Fruit fly (Drosophila melanogaster) whole organism, embryonic: ENCODE results near the gene CG15773.

Source experiments
- ATbp ChIP-seq: fragments of 200-800 bp; sonication (Bioruptor generic); optimal IDR thresholded peaks from 2 replicates; lab custom pipeline; 2017; ENCODE audit warnings: missing biosample characterization, mild to moderate bottlenecking, missing genetic modification characterization, missing genetic modification reagents
- Asciz ChIP-seq: fragments of 200-800 bp; sonication (Bioruptor generic); optimal IDR thresholded peaks from 2 replicates; lab custom pipeline; 2017; ENCODE audit warnings: missing biosample characterization, mild to moderate bottlenecking, missing genetic modification characterization, missing genetic modification reagents
- Bdp1 ChIP-seq: fragments of 200-800 bp; sonication (Bioruptor generic); optimal IDR thresholded peaks from 3 replicates; lab custom pipeline; 2016; ENCODE audit warnings: missing biosample characterization, missing genetic modification characterization
- Bteb2 ChIP-seq: fragments of 200-800 bp; sonication (Bioruptor generic); optimal IDR thresholded peaks from 2 replicates; lab custom pipeline; 2016; ENCODE audit warnings: missing biosample characterization, missing genetic modification characterization
- CG10654 ChIP-seq: fragments of 200-800 bp; sonication (Bioruptor generic); optimal IDR thresholded peaks from 2 replicates; lab custom pipeline; 2016; ENCODE audit warnings: missing biosample characterization, missing genetic modification characterization
- CG10959 ChIP-seq: fragments of 200-800 bp; sonication (Bioruptor generic); IDR thresholded peaks from 2 replicates; pipeline ENCODE4 v1.3.6; 2022; ENCODE audit warnings: missing biosample characterization, missing genetic modification characterization
- CG11504 ChIP-seq: fragments of 200-800 bp; sonication (Bioruptor generic); optimal IDR thresholded peaks from 3 replicates; lab custom pipeline; 2019; ENCODE audit warnings: missing biosample characterization, mild to moderate bottlenecking, missing genetic modification characterization, moderate library complexity
- CG1647 ChIP-seq: fragments of 200-800 bp; sonication (Bioruptor generic); optimal IDR thresholded peaks from 3 replicates; lab custom pipeline; 2016; ENCODE audit warnings: missing biosample characterization, missing genetic modification characterization
- CG16815 ChIP-seq: fragments of 200-800 bp; sonication (Bioruptor generic); optimal IDR thresholded peaks from 3 replicates; lab custom pipeline; 2017; ENCODE audit warnings: missing biosample characterization, mild to moderate bottlenecking, missing genetic modification characterization
- CG17568 ChIP-seq: fragments of 200-800 bp; sonication (Bioruptor generic); optimal IDR thresholded peaks from 2 replicates; lab custom pipeline; 2018; ENCODE audit warnings: missing biosample characterization, mild to moderate bottlenecking, missing genetic modification characterization, moderate library complexity
- CG17829 ChIP-seq: fragments of 200-800 bp; optimal IDR thresholded peaks from 2 replicates; lab custom pipeline; 2019; ENCODE audit warnings: missing biosample characterization, mild to moderate bottlenecking, missing genetic modification characterization, moderate library complexity
- CG18599 ChIP-seq: fragments of 200-800 bp; sonication (Bioruptor generic); optimal IDR thresholded peaks from 3 replicates; lab custom pipeline; 2017; ENCODE audit warnings: missing biosample characterization, missing genetic modification characterization, mild to moderate bottlenecking, moderate library complexity, missing genetic modification reagents
- CG30020 ChIP-seq: fragments of 200-800 bp; optimal IDR thresholded peaks from 2 replicates; lab custom pipeline; 2019; ENCODE audit warnings: missing biosample characterization, mild to moderate bottlenecking, missing genetic modification characterization, moderate library complexity
- CG33213 ChIP-seq: fragments of 200-800 bp; sonication (Bioruptor generic); optimal IDR thresholded peaks from 3 replicates; lab custom pipeline; 2016; ENCODE audit warnings: missing biosample characterization, missing genetic modification characterization
- CG34224 ChIP-seq: fragments of 200-800 bp; sonication (Bioruptor generic); IDR thresholded peaks from 3 replicates; pipeline ENCODE4 v1.3.6; 2022; ENCODE audit warnings: missing biosample characterization, missing genetic modification characterization; ENCODE audit not compliant: partially characterized antibody
- CG3838 ChIP-seq: fragments of 200-800 bp; sonication (Bioruptor generic); optimal IDR thresholded peaks from 3 replicates; lab custom pipeline; 2016; ENCODE audit warnings: missing biosample characterization, missing genetic modification characterization
- CG5245 ChIP-seq: fragments of 200-800 bp; sonication (Bioruptor generic); optimal IDR thresholded peaks from 3 replicates; lab custom pipeline; 2016; ENCODE audit warnings: missing biosample characterization, missing genetic modification characterization
- CG9609 ChIP-seq: fragments of 200-800 bp; sonication (Bioruptor generic); optimal IDR thresholded peaks from 3 replicates; lab custom pipeline; 2016; ENCODE audit warnings: missing biosample characterization, missing genetic modification characterization
- CG9932 ChIP-seq: fragments of 200-800 bp; sonication (Bioruptor generic); IDR thresholded peaks from 2 replicates; pipeline ENCODE4 v1.3.6; 2022; ENCODE audit warnings: missing biosample characterization, missing genetic modification characterization
- CHES-1-like ChIP-seq: fragments of 200-800 bp; sonication (Bioruptor generic); optimal IDR thresholded peaks from 2 replicates; lab custom pipeline; 2016; ENCODE audit warnings: missing biosample characterization, missing genetic modification characterization
- CrebB ChIP-seq: fragments of 200-800 bp; sonication (Bioruptor generic); optimal IDR thresholded peaks from 3 replicates; lab custom pipeline; 2018; ENCODE audit warnings: missing biosample characterization, mild to moderate bottlenecking, missing genetic modification characterization
- Dll ChIP-seq: fragments of 200-800 bp; sonication (Bioruptor generic); IDR thresholded peaks from 4 replicates; pipeline ENCODE4 v1.3.6; 2022; ENCODE audit warnings: missing biosample characterization, missing genetic modification characterization; ENCODE audit not compliant: partially characterized antibody
- H2.0 ChIP-seq: fragments of 200-800 bp; sonication (Bioruptor generic); IDR thresholded peaks from 2 replicates; pipeline ENCODE4 v1.3.6; 2022; ENCODE audit warnings: missing biosample characterization, missing genetic modification characterization
- HLH3B ChIP-seq: fragments of 200-800 bp; sonication (Bioruptor generic); IDR thresholded peaks from 2 replicates; pipeline ENCODE4 v1.3.6; 2022; ENCODE audit warnings: missing biosample characterization, missing genetic modification characterization
- Hmr ChIP-seq: fragments of 200-800 bp; sonication (Bioruptor generic); optimal IDR thresholded peaks from 3 replicates; lab custom pipeline; 2017; ENCODE audit warnings: mild to moderate bottlenecking, missing biosample characterization, missing genetic modification reagents, missing genetic modification characterization
- Nf-YC ChIP-seq: fragments of 200-800 bp; optimal IDR thresholded peaks from 3 replicates; lab custom pipeline; 2019; ENCODE audit warnings: missing biosample characterization, mild to moderate bottlenecking, missing genetic modification characterization, moderate library complexity
- Oli ChIP-seq: fragments of 200-800 bp; sonication (Bioruptor generic); optimal IDR thresholded peaks from 2 replicates; lab custom pipeline; 2018; ENCODE audit warnings: missing biosample characterization, mild to moderate bottlenecking, missing genetic modification characterization, moderate library complexity
- Ravus ChIP-seq: fragments of 200-800 bp; sonication (Bioruptor generic); IDR thresholded peaks from 2 replicates; pipeline ENCODE4 v1.3.6; 2022; ENCODE audit warnings: missing biosample characterization, missing genetic modification characterization
- Ssrp ChIP-seq: fragments of 200-800 bp; sonication (Bioruptor generic); optimal IDR thresholded peaks from 2 replicates; lab custom pipeline; 2018; ENCODE audit warnings: missing biosample characterization, mild to moderate bottlenecking, missing genetic modification characterization, moderate library complexity
- aop ChIP-seq: fragments of 200-800 bp; sonication (Bioruptor generic); IDR thresholded peaks from 2 replicates; pipeline ENCODE4 v1.3.6; 2022; ENCODE audit warnings: missing biosample characterization, missing genetic modification characterization
- cad ChIP-seq: fragments of >200 bp; optimal IDR thresholded peaks from 2 replicates; lab custom pipeline; 2017; ENCODE audit warnings: missing biosample characterization, missing genetic modification characterization
- crc ChIP-seq: fragments of 200-800 bp; sonication (Bioruptor generic); optimal IDR thresholded peaks from 2 replicates; lab custom pipeline; 2016; ENCODE audit warnings: missing biosample characterization, missing genetic modification characterization
- gfzf ChIP-seq: fragments of 200-800 bp; sonication (Bioruptor generic); optimal IDR thresholded peaks from 2 replicates; lab custom pipeline; 2016; ENCODE audit warnings: missing biosample characterization, mild to moderate bottlenecking, missing genetic modification characterization, moderate library complexity
- gsb-n ChIP-seq: fragments of 200-800 bp; sonication (Bioruptor generic); optimal IDR thresholded peaks from 3 replicates; lab custom pipeline; 2018; ENCODE audit warnings: missing biosample characterization, mild to moderate bottlenecking, missing genetic modification characterization
- jing ChIP-seq: fragments of 200-800 bp; sonication (Bioruptor generic); optimal IDR thresholded peaks from 2 replicates; lab custom pipeline; 2018; ENCODE audit warnings: missing biosample characterization, mild to moderate bottlenecking, missing genetic modification characterization
- lola ChIP-seq, 3 experiments: fragments of >200 bp in 2 of 3; fragments of 200-800 bp in 1 of 3; sonication (Bioruptor generic) in 1 of 3; optimal IDR thresholded peaks; 2 replicates each; lab custom pipeline; 2017 to 2019; ENCODE audit warnings: missing biosample characterization in 3 of 3, missing genetic modification characterization in 3 of 3, mild to moderate bottlenecking in 1 of 3, moderate library complexity in 1 of 3
- lov ChIP-seq, 2 experiments: fragments of 200-800 bp in 1 of 2; fragments of >200 bp in 1 of 2; sonication (Bioruptor generic) in 1 of 2; IDR thresholded peaks in 1 of 2; optimal IDR thresholded peaks in 1 of 2; 2 replicates in 1 of 2; 3 replicates in 1 of 2; pipeline versions ENCODE4 v1.3.6 to Lab custom; 2017 to 2022; ENCODE audit warnings: missing biosample characterization in 1 of 2, missing genetic modification characterization in 1 of 2
- nom ChIP-seq: fragments of 200-800 bp; sonication (Bioruptor generic); optimal IDR thresholded peaks from 2 replicates; lab custom pipeline; 2017; ENCODE audit warnings: missing biosample characterization, missing genetic modification characterization, mild to moderate bottlenecking, moderate library complexity, missing genetic modification reagents
- otp ChIP-seq: fragments of 200-800 bp; sonication (Bioruptor generic); IDR thresholded peaks from 3 replicates; pipeline ENCODE4, ENCODE4 v1.3.6; 2022; ENCODE audit warnings: missing biosample characterization, missing genetic modification characterization
- peb ChIP-seq: fragments of 200-800 bp; sonication (Bioruptor generic); IDR thresholded peaks from 2 replicates; pipeline ENCODE4 v1.3.6; 2022; ENCODE audit warnings: missing biosample characterization, missing genetic modification characterization
- prd ChIP-seq, 3 experiments: fragments of >200 bp in 2 of 3; fragments of 200-800 bp in 1 of 3; sonication (Bioruptor generic) in 1 of 3; optimal IDR thresholded peaks in 2 of 3; IDR thresholded peaks in 1 of 3; 2 replicates in 2 of 3; 3 replicates in 1 of 3; pipeline versions ENCODE4 v1.3.6 to Lab custom; 2017 to 2022; ENCODE audit warnings: missing biosample characterization in 1 of 3, missing genetic modification characterization in 1 of 3
- sisA ChIP-seq: fragments of 200-800 bp; sonication (Bioruptor generic); IDR thresholded peaks from 2 replicates; pipeline ENCODE4 v1.3.6; 2022; ENCODE audit warnings: missing biosample characterization, missing genetic modification characterization
- tgo ChIP-seq: fragments of 200-800 bp; sonication (Bioruptor generic); IDR thresholded peaks from 3 replicates; pipeline ENCODE4 v1.3.6; 2022; ENCODE audit warnings: missing biosample characterization, missing genetic modification characterization
- trem ChIP-seq: fragments of 200-800 bp; optimal IDR thresholded peaks from 3 replicates; lab custom pipeline; 2019; ENCODE audit warnings: missing biosample characterization, mild to moderate bottlenecking, missing genetic modification characterization, moderate library complexity
- wor ChIP-seq: fragments of 200-800 bp; sonication (Bioruptor generic); IDR thresholded peaks from 2 replicates; pipeline ENCODE4 v1.3.6; 2022; ENCODE audit warnings: missing biosample characterization, missing genetic modification characterization
- z ChIP-seq: fragments of 200-800 bp; sonication (Bioruptor generic); IDR thresholded peaks from 3 replicates; pipeline ENCODE4 v1.3.6; 2022; ENCODE audit warnings: missing biosample characterization, missing genetic modification characterization

The CG15773 gene

dm6 chrX:5764001-5764892, 31.7 kb downstream of the CG15773 start, which contains the start of the genes MAPk-Ak2 and CG42699 (continued):
- peak; percentile 61; the same call in 1 of the 3 replicates for TF ChIP-seq z (GFP tag; lab: Robert Waterston, UW)
- no peak for TF ChIP-seq CG16815 (GFP tag; lab: Kevin White, UChicago)
- TF ChIP-seq prd (optimal IDR thresholded peaks at IDR 0.05; lab: Kevin White, UChicago), result no peak
- TF ChIP-seq prd (GFP tag; IDR thresholded peaks at IDR 0.05; lab: Robert Waterston, UW), result peak; percentile 48; the same call in 2 of the 3 replicates
- no peak for TF ChIP-seq Ssrp (tag; lab: Kevin White, UChicago)
- TF ChIP-seq H2.0 (GFP tag; lab: Robert Waterston, UW), result no peak
- TF ChIP-seq Ravus (GFP tag; lab: Robert Waterston, UW), result no peak
- TF ChIP-seq Dll, result peak; percentile 62; the same call in 2 of the 4 replicates
- peak; percentile 71 for TF ChIP-seq crc (GFP tag; lab: Kevin White, UChicago)
- TF ChIP-seq CG10654 (GFP tag; lab: Kevin White, UChicago), result peak; percentile 70
- TF ChIP-seq CHES-1-like (GFP tag; lab: Kevin White, UChicago), result peak; percentile 87
- 0 out of 2 replicates have a peak, but pooled peaks have one; percentile 22 for TF ChIP-seq aop
- no peak for TF ChIP-seq lov (optimal IDR thresholded peaks at IDR 0.05; lab: Kevin White, UChicago)
- peak; percentile 61; the same call in 1 of the 3 replicates for TF ChIP-seq lov (GFP tag; IDR thresholded peaks at IDR 0.05; lab: Robert Waterston, UW)
- no peak for TF ChIP-seq wor
- peak; percentile 76; the same call in 1 of the 3 replicates for TF ChIP-seq otp
- TF ChIP-seq jing (GFP tag; lab: Kevin White, UChicago), result no peak
- peak; percentile 76 for TF ChIP-seq CG1647 (GFP tag; lab: Kevin White, UChicago)
- peak; percentile 3 for TF ChIP-seq Oli (tag; lab: Kevin White, UChicago)
- peak; percentile 88 for TF ChIP-seq ATbp (GFP tag; lab: Kevin White, UChicago)
- TF ChIP-seq sisA, result no peak
- peak; percentile 87 for TF ChIP-seq CrebB (tag; lab: Kevin White, UChicago)
- peak; percentile 16; the same call in 2 of the 3 replicates for TF ChIP-seq CG34224 (GFP tag; lab: Robert Waterston, UW)
- peak; percentile 73 for TF ChIP-seq CG3838 (GFP tag; lab: Kevin White, UChicago)
- peak; percentile 50 for TF ChIP-seq CG9932 (GFP tag; lab: Robert Waterston, UW)
- TF ChIP-seq CG30020 (tag; lab: Kevin White, UChicago), result peak; percentile 66
- TF ChIP-seq nom (GFP tag; lab: Kevin White, UChicago), result peak; percentile 80
- peak; percentile 58 for TF ChIP-seq CG17829 (tag; lab: Kevin White, UChicago)
- TF ChIP-seq peb (GFP tag; lab: Robert Waterston, UW), result no peak
- peak; percentile 87 for TF ChIP-seq CG18599
- TF ChIP-seq CG17568, result peak; percentile 91
- peak; percentile 90 for TF ChIP-seq Hmr (GFP tag; lab: Kevin White, UChicago)
- TF ChIP-seq trem (tag; lab: Kevin White, UChicago), result peak; percentile 68
- TF ChIP-seq HLH3B (GFP tag; lab: Robert Waterston, UW), result peak; percentile 70; the same call in 1 of the 2 replicates
- TF ChIP-seq Nf-YC, result peak; percentile 56
- peak; percentile 58 for TF ChIP-seq CG9609 (GFP tag; lab: Kevin White, UChicago)
- peak; percentile 88 for TF ChIP-seq Asciz (GFP tag; lab: Kevin White, UChicago)
- TF ChIP-seq gsb-n (tag; lab: Kevin White, UChicago), result peak; percentile 69
- peak; percentile 87 for TF ChIP-seq CG33213 (GFP tag; lab: Kevin White, UChicago)
- peak; percentile 31; the same call in 2 of the 3 replicates for TF ChIP-seq tgo (GFP tag; lab: Robert Waterston, UW)
- peak; percentile 71 for TF ChIP-seq Bdp1 (GFP tag; lab: Kevin White, UChicago)
- peak; percentile 54 for TF ChIP-seq Bteb2 (GFP tag; lab: Kevin White, UChicago)
- peak; percentile 84 for TF ChIP-seq gfzf (GFP tag; lab: Kevin White, UChicago)
- peak; percentile 13; the same call in 1 of the 2 replicates for TF ChIP-seq CG10959 (GFP tag; lab: Robert Waterston, UW)
- TF ChIP-seq CG11504 (tag; lab: Kevin White, UChicago), result peak; percentile 61
- TF ChIP-seq CG5245, result peak; percentile 67
- TF ChIP-seq lola (GFP tag; optimal IDR thresholded peaks at IDR 0.05; lab: Kevin White, UChicago), result peak in 1 of 3 experiments; percentile 64
- no peak for TF ChIP-seq cad (GFP tag; lab: Kevin White, UChicago)
